Fruit fly (Drosophila melanogaster): Measurements from ENCODE around the gene Tl.
A peak's percentile ranks its signal among the peaks of the same experiment; 100 is the strongest.

Gene Tl

DNA sequence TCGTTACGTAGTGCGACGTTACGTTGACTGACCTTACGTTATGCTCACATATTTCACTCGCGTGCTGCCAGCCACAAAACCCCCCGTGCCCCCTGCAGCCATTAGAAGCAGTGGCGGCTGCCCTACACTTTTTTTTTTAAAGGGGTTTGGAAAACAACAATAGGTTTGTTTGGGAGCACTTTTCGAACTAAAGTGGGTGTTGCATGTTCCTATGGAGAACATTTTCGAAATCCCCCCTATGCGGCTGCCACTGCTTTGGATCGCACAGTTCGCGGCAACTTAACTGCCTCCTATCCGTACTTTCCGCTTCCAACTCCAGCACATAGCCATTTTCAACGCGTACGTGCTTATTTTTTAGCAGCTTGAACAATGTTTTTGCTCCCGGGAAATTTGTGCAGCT, 54.9 kb downstream of the Tl start (continued):
- TF ChIP-seq hkb (optimal IDR thresholded peaks at IDR 0.05), result no peak
- 0 out of 2 replicates have a peak, but pooled peaks have one; percentile 31 for TF ChIP-seq hkb (GFP tag; IDR thresholded peaks at IDR 0.05)
- TF ChIP-seq sob (GFP tag; IDR thresholded peaks at IDR 0.05), result no peak
- no peak for TF ChIP-seq CG34224 (GFP tag; IDR thresholded peaks at IDR 0.05; ENCODE audit: partially characterized antibody)
- TF ChIP-seq CG17361 (GFP tag; IDR thresholded peaks at IDR 0.05), result no peak
- TF ChIP-seq grn (GFP tag; optimal IDR thresholded peaks at IDR 0.05), result no peak
- no peak for TF ChIP-seq dm (GFP tag; optimal IDR thresholded peaks at IDR 0.05)
- TF ChIP-seq CG4328 (GFP tag; optimal IDR thresholded peaks at IDR 0.05), result no peak
- TF ChIP-seq tx (GFP tag; optimal IDR thresholded peaks at IDR 0.05), result no peak
- no peak for TF ChIP-seq CG34376 (GFP tag; optimal IDR thresholded peaks at IDR 0.05)
- no peak for TF ChIP-seq CG15514 (GFP tag; optimal IDR thresholded peaks at IDR 0.05)
- no peak for TF ChIP-seq btn (GFP tag; optimal IDR thresholded peaks at IDR 0.05)
- no peak for TF ChIP-seq Jarid2 (GFP tag; optimal IDR thresholded peaks at IDR 0.05)
- TF ChIP-seq lov (optimal IDR thresholded peaks at IDR 0.05), result no peak
- no peak for TF ChIP-seq lov (GFP tag; IDR thresholded peaks at IDR 0.05)
- no peak for TF ChIP-seq Fer1 (GFP tag; optimal IDR thresholded peaks at IDR 0.05)
- peak; percentile 49 for TF ChIP-seq Ptx1 (GFP tag; IDR thresholded peaks at IDR 0.05)
- no peak for TF ChIP-seq br (optimal IDR thresholded peaks at IDR 0.05)
- TF ChIP-seq MESR4 (GFP tag; optimal IDR thresholded peaks at IDR 0.05), result no peak
- no peak for TF ChIP-seq CG8388 (GFP tag; optimal IDR thresholded peaks at IDR 0.05)
- no peak for TF ChIP-seq Eip74EF (GFP tag; optimal IDR thresholded peaks at IDR 0.05)
- TF ChIP-seq Trl (optimal IDR thresholded peaks at IDR 0.05), result no peak
- no peak for TF ChIP-seq Trl (GFP tag; optimal IDR thresholded peaks at IDR 0.05)
- peak; percentile 88 for TF ChIP-seq Ets65A (GFP tag)
- no peak for TF ChIP-seq dati (GFP tag; IDR thresholded peaks at IDR 0.05)
- TF ChIP-seq dmrt99B (tag; optimal IDR thresholded peaks at IDR 0.05), result peak; percentile 38
- no peak for TF ChIP-seq Dip2 (GFP tag; IDR thresholded peaks at IDR 0.05)
- peak; percentile 26 for TF ChIP-seq CG16863 (GFP tag; optimal IDR thresholded peaks at IDR 0.05)
- peak; percentile 7 for TF ChIP-seq CG13424 (tag; optimal IDR thresholded peaks at IDR 0.05)
- no peak for TF ChIP-seq Oli (tag; optimal IDR thresholded peaks at IDR 0.05)
- no peak for TF ChIP-seq pros (GFP tag; optimal IDR thresholded peaks at IDR 0.05)
- TF ChIP-seq CG1647 (GFP tag; optimal IDR thresholded peaks at IDR 0.05), result no peak
- TF ChIP-seq CG6765 (GFP tag; optimal IDR thresholded peaks at IDR 0.05), result no peak
- no peak for TF ChIP-seq ab (GFP tag; optimal IDR thresholded peaks at IDR 0.05)
- TF ChIP-seq en (GFP tag; optimal IDR thresholded peaks at IDR 0.05), result no peak
- TF ChIP-seq tup (GFP tag; optimal IDR thresholded peaks at IDR 0.05), result no peak
- TF ChIP-seq Doc3 (GFP tag; IDR thresholded peaks at IDR 0.05; ENCODE audit: partially characterized antibody), result no peak
- no peak for TF ChIP-seq CG31441 (GFP tag; IDR thresholded peaks at IDR 0.05)
- TF ChIP-seq hb (GFP tag; IDR thresholded peaks at IDR 0.05; ENCODE audit: partially characterized antibody), result no peak
- no peak for TF ChIP-seq Nf-YB (GFP tag; optimal IDR thresholded peaks at IDR 0.05)
- no peak for TF ChIP-seq pho (GFP tag; optimal IDR thresholded peaks at IDR 0.05)
- no peak for TF ChIP-seq insv (GFP tag; optimal IDR thresholded peaks at IDR 0.05)
- no peak for TF ChIP-seq Sry-β (GFP tag; optimal IDR thresholded peaks at IDR 0.05)
- TF ChIP-seq abd-A (tag; optimal IDR thresholded peaks at IDR 0.05), result no peak
- TF ChIP-seq CG14710 (tag; optimal IDR thresholded peaks at IDR 0.05), result no peak
- no peak for TF ChIP-seq CG1529 (GFP tag; optimal IDR thresholded peaks at IDR 0.05)
- TF ChIP-seq CG31224 (GFP tag; IDR thresholded peaks at IDR 0.05), result 0 out of 2 replicates have a peak, but pooled peaks have one; percentile 10
- no peak for TF ChIP-seq p53 (GFP tag; optimal IDR thresholded peaks at IDR 0.05)
- no peak for TF ChIP-seq Usf (GFP tag; optimal IDR thresholded peaks at IDR 0.05)
- TF ChIP-seq dpn (GFP tag; optimal IDR thresholded peaks at IDR 0.05), result peak in 1 of 2 experiments; percentile 31
- 0 out of 2 replicates have a peak, but pooled peaks have one; percentile 33 for TF ChIP-seq Drgx (GFP tag; IDR thresholded peaks at IDR 0.05)
- no peak for TF ChIP-seq gsb (GFP tag; IDR thresholded peaks at IDR 0.05)
- TF ChIP-seq CG9437 (GFP tag; optimal IDR thresholded peaks at IDR 0.05), result peak; percentile 80
